Fruit fly (Drosophila melanogaster) whole organism, embryonic: Measurements from ENCODE around the gene CG8149.

Source experiments
- BtbVII ChIP-seq: fragments of 200-800 bp; sonication (Bioruptor generic); optimal IDR thresholded peaks from 3 replicates; lab custom pipeline; 2017; ENCODE audit warnings: missing biosample characterization, mild to moderate bottlenecking, missing genetic modification characterization
- CG10209 ChIP-seq: fragments of 200-800 bp; sonication (Bioruptor generic); optimal IDR thresholded peaks from 3 replicates; lab custom pipeline; 2017; ENCODE audit warnings: missing biosample characterization, mild to moderate bottlenecking, missing genetic modification characterization, missing genetic modification reagents
- CG10543 ChIP-seq: fragments of 200-800 bp; sonication (Bioruptor generic); optimal IDR thresholded peaks from 3 replicates; lab custom pipeline; 2017; ENCODE audit warnings: missing biosample characterization, mild to moderate bottlenecking, missing genetic modification characterization, moderate library complexity
- CG10565 ChIP-seq: fragments of 200-800 bp; sonication (Bioruptor generic); optimal IDR thresholded peaks from 3 replicates; lab custom pipeline; 2016; ENCODE audit warnings: missing biosample characterization, mild to moderate bottlenecking, missing genetic modification characterization
- CG11247 ChIP-seq: fragments of 200-800 bp; sonication (Bioruptor generic); IDR thresholded peaks from 2 replicates; pipeline ENCODE4 v1.3.6; 2022; ENCODE audit warnings: missing biosample characterization, missing genetic modification characterization
- CG11695 ChIP-seq: fragments of 200-800 bp; sonication (Bioruptor generic); IDR thresholded peaks from 3 replicates; pipeline ENCODE4 v1.3.6; 2022; ENCODE audit warnings: missing biosample characterization, missing genetic modification characterization
- CG11723 ChIP-seq: fragments of 200-800 bp; sonication (Bioruptor generic); optimal IDR thresholded peaks from 2 replicates; lab custom pipeline; 2017; ENCODE audit warnings: missing biosample characterization, mild to moderate bottlenecking, missing genetic modification characterization
- CG12236 ChIP-seq: fragments of 200-800 bp; sonication (Bioruptor generic); optimal IDR thresholded peaks from 2 replicates; lab custom pipeline; 2016; ENCODE audit warnings: missing biosample characterization, missing genetic modification characterization
- CG14965 ChIP-seq: fragments of 200-800 bp; sonication (Bioruptor generic); optimal IDR thresholded peaks from 2 replicates; lab custom pipeline; 2016; ENCODE audit warnings: missing biosample characterization, missing genetic modification characterization, borderline replicate concordance
- CG16863 ChIP-seq: fragments of 200-800 bp; sonication (Bioruptor generic); optimal IDR thresholded peaks from 3 replicates; lab custom pipeline; 2016; ENCODE audit warnings: missing biosample characterization, missing genetic modification characterization
- CG17359 ChIP-seq: fragments of 200-800 bp; sonication (Bioruptor generic); optimal IDR thresholded peaks from 3 replicates; lab custom pipeline; 2018; ENCODE audit warnings: missing biosample characterization, mild to moderate bottlenecking, missing genetic modification characterization, moderate library complexity
- CG2129 ChIP-seq: fragments of 200-800 bp; sonication (Bioruptor generic); IDR thresholded peaks from 2 replicates; pipeline ENCODE4 v1.3.6; 2022; ENCODE audit warnings: missing biosample characterization, missing genetic modification characterization; ENCODE audit not compliant: partially characterized antibody
- CG2199 ChIP-seq: fragments of 200-800 bp; sonication (Bioruptor generic); IDR thresholded peaks from 3 replicates; pipeline ENCODE4 v1.3.6; 2022; ENCODE audit warnings: missing biosample characterization, missing genetic modification characterization
- CG2889 ChIP-seq: fragments of 200-800 bp; sonication (Bioruptor generic); IDR thresholded peaks from 3 replicates; pipeline ENCODE4 v1.3.6; 2022; ENCODE audit warnings: missing biosample characterization, missing genetic modification characterization
- CG7745 ChIP-seq: fragments of 200-800 bp; sonication (Bioruptor generic); optimal IDR thresholded peaks from 2 replicates; lab custom pipeline; 2018; ENCODE audit warnings: missing biosample characterization, mild to moderate bottlenecking, missing genetic modification characterization, moderate library complexity
- CG7786 ChIP-seq: fragments of 200-800 bp; sonication (Bioruptor generic); optimal IDR thresholded peaks from 2 replicates; lab custom pipeline; 2016; ENCODE audit warnings: missing biosample characterization, missing genetic modification characterization
- CrebB ChIP-seq: fragments of 200-800 bp; sonication (Bioruptor generic); optimal IDR thresholded peaks from 3 replicates; lab custom pipeline; 2018; ENCODE audit warnings: missing biosample characterization, mild to moderate bottlenecking, missing genetic modification characterization
- Dbx ChIP-seq: fragments of 200-800 bp; sonication (Bioruptor generic); IDR thresholded peaks from 3 replicates; pipeline ENCODE4 v1.3.6; 2022; ENCODE audit warnings: missing biosample characterization, missing genetic modification characterization
- Dip2 ChIP-seq: fragments of 200-800 bp; sonication (Bioruptor generic); IDR thresholded peaks from 2 replicates; pipeline ENCODE4 v1.3.6; 2022; ENCODE audit warnings: missing biosample characterization, missing genetic modification characterization
- Dip3 ChIP-seq: fragments of 200-800 bp; sonication (Bioruptor generic); optimal IDR thresholded peaks from 3 replicates; lab custom pipeline; 2016; ENCODE audit warnings: missing biosample characterization, missing genetic modification characterization
- GATAe ChIP-seq: fragments of 200-800 bp; sonication (Bioruptor generic); conservative IDR thresholded peaks from 2 replicates; pipeline ENCODE4 v1.3.6; 2022; ENCODE audit warnings: missing biosample characterization, missing genetic modification characterization
- Oaz ChIP-seq: fragments of 200-800 bp; sonication (Bioruptor generic); IDR thresholded peaks from 2 replicates; pipeline ENCODE4 v1.3.6; 2022; ENCODE audit warnings: missing biosample characterization, missing genetic modification characterization
- PHDP ChIP-seq: fragments of 200-800 bp; sonication (Bioruptor generic); optimal IDR thresholded peaks from 3 replicates; lab custom pipeline; 2018; ENCODE audit warnings: missing biosample characterization, mild to moderate bottlenecking, missing genetic modification characterization, moderate library complexity
- Trl ChIP-seq, 3 experiments: fragments of >200 bp in 2 of 3; fragments of 200-800 bp in 1 of 3; sonication (Bioruptor generic) in 1 of 3; optimal IDR thresholded peaks; 2 replicates in 1 of 3; 3 replicates in 2 of 3; lab custom pipeline; 2016 to 2017; ENCODE audit warnings: missing biosample characterization in 1 of 3, missing genetic modification characterization in 1 of 3
- Vsx1 ChIP-seq: fragments of 200-800 bp; sonication (Bioruptor generic); optimal IDR thresholded peaks from 2 replicates; lab custom pipeline; 2017; ENCODE audit warnings: missing biosample characterization, mild to moderate bottlenecking, missing genetic modification characterization, missing genetic modification reagents
- ash1 ChIP-seq: fragments of 200-800 bp; sonication (Bioruptor generic); optimal IDR thresholded peaks from 2 replicates; lab custom pipeline; 2018; ENCODE audit warnings: missing biosample characterization, mild to moderate bottlenecking, missing genetic modification characterization
- ato ChIP-seq: fragments of 200-800 bp; sonication (Bioruptor generic); IDR thresholded peaks from 2 replicates; pipeline ENCODE4 v1.3.6; 2022; ENCODE audit warnings: missing biosample characterization, missing genetic modification characterization; ENCODE audit not compliant: partially characterized antibody
- bsh ChIP-seq, 2 experiments: fragments of 200-800 bp; sonication (Bioruptor generic); optimal IDR thresholded peaks; 2 replicates each; lab custom pipeline; 2017 to 2018; ENCODE audit warnings: mild to moderate bottlenecking in 2 of 2, missing biosample characterization in 2 of 2, missing genetic modification characterization in 2 of 2, moderate library complexity in 1 of 2
- dimm ChIP-seq: fragments of 200-800 bp; sonication (Bioruptor generic); IDR thresholded peaks from 2 replicates; pipeline ENCODE4 v1.3.6; 2022; ENCODE audit warnings: missing biosample characterization, missing genetic modification characterization
- ewg ChIP-seq: fragments of 200-800 bp; sonication (Bioruptor generic); optimal IDR thresholded peaks from 3 replicates; lab custom pipeline; 2017; ENCODE audit warnings: mild to moderate bottlenecking, missing biosample characterization, missing genetic modification reagents, missing genetic modification characterization
- fd96Cb ChIP-seq: fragments of 200-800 bp; sonication (Bioruptor generic); optimal IDR thresholded peaks from 2 replicates; lab custom pipeline; 2018; ENCODE audit warnings: missing biosample characterization, mild to moderate bottlenecking, missing genetic modification characterization, moderate library complexity
- ftz-f1 ChIP-seq: fragments of 200-800 bp; sonication (Bioruptor generic); optimal IDR thresholded peaks from 2 replicates; lab custom pipeline; 2016; ENCODE audit warnings: missing biosample characterization, missing genetic modification characterization
- gt ChIP-seq: fragments of 200-800 bp; sonication (Bioruptor generic); IDR thresholded peaks from 2 replicates; pipeline ENCODE4 v1.3.6; 2022; ENCODE audit warnings: missing biosample characterization, missing genetic modification characterization
- hb ChIP-seq: fragments of 200-800 bp; sonication (Bioruptor generic); IDR thresholded peaks from 3 replicates; pipeline ENCODE4 v1.3.6; 2022; ENCODE audit warnings: missing biosample characterization, missing genetic modification characterization; ENCODE audit not compliant: partially characterized antibody
- hbn ChIP-seq: fragments of 200-800 bp; sonication (Bioruptor generic); IDR thresholded peaks from 2 replicates; pipeline ENCODE4 v1.3.6; 2022; ENCODE audit warnings: missing biosample characterization, missing genetic modification characterization; ENCODE audit not compliant: partially characterized antibody
- jumu ChIP-seq: fragments of 200-800 bp; sonication (Bioruptor generic); optimal IDR thresholded peaks from 3 replicates; lab custom pipeline; 2016; ENCODE audit warnings: missing biosample characterization, missing genetic modification characterization
- ken ChIP-seq: fragments of 200-800 bp; sonication (Bioruptor generic); IDR thresholded peaks from 3 replicates; pipeline ENCODE4 v1.3.6; 2022; ENCODE audit warnings: missing biosample characterization, missing genetic modification characterization
- nom ChIP-seq: fragments of 200-800 bp; sonication (Bioruptor generic); optimal IDR thresholded peaks from 2 replicates; lab custom pipeline; 2017; ENCODE audit warnings: missing biosample characterization, missing genetic modification characterization, mild to moderate bottlenecking, moderate library complexity, missing genetic modification reagents
- row ChIP-seq: fragments of 200-800 bp; sonication (Bioruptor generic); IDR thresholded peaks from 3 replicates; pipeline ENCODE4 v1.3.6; 2022; ENCODE audit warnings: missing biosample characterization, missing genetic modification characterization
- sc ChIP-seq, 3 experiments: fragments of >200 bp in 2 of 3; fragments of 200-800 bp in 1 of 3; sonication (Bioruptor generic) in 1 of 3; optimal IDR thresholded peaks; 2 replicates in 2 of 3; 3 replicates in 1 of 3; lab custom pipeline; 2017; ENCODE audit warnings: mild to moderate bottlenecking in 1 of 3, missing biosample characterization in 1 of 3, missing genetic modification characterization in 1 of 3, missing genetic modification reagents in 1 of 3
- schlank ChIP-seq: fragments of 200-800 bp; sonication (Bioruptor generic); optimal IDR thresholded peaks from 2 replicates; lab custom pipeline; 2018; ENCODE audit warnings: missing biosample characterization, mild to moderate bottlenecking, missing genetic modification characterization
- shn ChIP-seq: fragments of 200-800 bp; sonication (Bioruptor generic); optimal IDR thresholded peaks from 3 replicates; lab custom pipeline; 2016; ENCODE audit warnings: missing biosample characterization, missing genetic modification characterization
- slou ChIP-seq: fragments of 200-800 bp; sonication (Bioruptor generic); optimal IDR thresholded peaks from 3 replicates; lab custom pipeline; 2016; ENCODE audit warnings: missing biosample characterization, missing genetic modification characterization
- slp2 ChIP-seq: fragments of 200-800 bp; sonication (Bioruptor generic); optimal IDR thresholded peaks from 2 replicates; lab custom pipeline; 2016; ENCODE audit warnings: missing biosample characterization, missing genetic modification characterization
- sna ChIP-seq: fragments of 200-800 bp; sonication (Bioruptor generic); IDR thresholded peaks from 2 replicates; pipeline ENCODE4 v1.3.6; 2022; ENCODE audit warnings: missing biosample characterization, missing genetic modification characterization; ENCODE audit not compliant: partially characterized antibody
- tll ChIP-seq, 2 experiments: fragments of 200-800 bp in 1 of 2; fragments of >200 bp in 1 of 2; sonication (Bioruptor generic) in 1 of 2; optimal IDR thresholded peaks; 2 replicates each; lab custom pipeline; 2017 to 2019; ENCODE audit warnings: missing biosample characterization in 2 of 2, missing genetic modification characterization in 2 of 2, mild to moderate bottlenecking in 1 of 2, moderate library complexity in 1 of 2
- trem ChIP-seq: fragments of 200-800 bp; optimal IDR thresholded peaks from 3 replicates; lab custom pipeline; 2019; ENCODE audit warnings: missing biosample characterization, mild to moderate bottlenecking, missing genetic modification characterization, moderate library complexity
- vnd ChIP-seq: fragments of 200-800 bp; sonication (Bioruptor generic); IDR thresholded peaks from 3 replicates; pipeline ENCODE4 v1.3.6; 2022; ENCODE audit warnings: missing biosample characterization, missing genetic modification characterization; ENCODE audit not compliant: partially characterized antibody
- zen2 ChIP-seq: fragments of 200-800 bp; sonication (Bioruptor generic); IDR thresholded peaks from 3 replicates; pipeline ENCODE4 v1.3.6; 2022; ENCODE audit warnings: missing biosample characterization, missing genetic modification characterization; ENCODE audit not compliant: partially characterized antibody

Gene CG8149

dm6 chr3R:9502416-9502763 is 2.1 kb upstream of the CG8149 start, which contains the start of gene RhoL (continued):
- TF ChIP-seq CG14965 (GFP tag; lab: Kevin White, UChicago), result no peak
- no peak for TF ChIP-seq CG11247 (GFP tag; lab: Robert Waterston, UW)
- no peak for TF ChIP-seq row (GFP tag; lab: Robert Waterston, UW)
- TF ChIP-seq CG7745 (tag; lab: Kevin White, UChicago), result no peak
- no peak for TF ChIP-seq CG11723 (GFP tag; lab: Kevin White, UChicago)
- TF ChIP-seq Vsx1 (GFP tag; lab: Kevin White, UChicago), result no peak
- no peak for TF ChIP-seq Dip2 (GFP tag; lab: Robert Waterston, UW)
- TF ChIP-seq ato, result no peak
- no peak for TF ChIP-seq CG12236 (GFP tag; lab: Kevin White, UChicago)
- peak; percentile 38; the same call in 1 of the 2 replicates for TF ChIP-seq hbn (GFP tag; lab: Robert Waterston, UW)
- TF ChIP-seq sna (GFP tag; lab: Robert Waterston, UW), result peak; percentile 62
- TF ChIP-seq zen2 (GFP tag; lab: Robert Waterston, UW), result peak; percentile 50; the same call in 2 of the 3 replicates
- no peak for TF ChIP-seq tll (GFP tag; optimal IDR thresholded peaks at IDR 0.05; lab: Kevin White, UChicago)
- peak; percentile 11; the same call in 1 of the 3 replicates for TF ChIP-seq CG2199 (GFP tag; lab: Robert Waterston, UW)
- no peak for TF ChIP-seq slou (GFP tag; lab: Kevin White, UChicago)
- TF ChIP-seq gt (GFP tag; lab: Robert Waterston, UW), result no peak
- TF ChIP-seq BtbVII (GFP tag; lab: Kevin White, UChicago), result no peak
- peak; percentile 64 for TF ChIP-seq CrebB (tag; lab: Kevin White, UChicago)
- TF ChIP-seq CG17359 (tag; lab: Kevin White, UChicago), result no peak
- TF ChIP-seq Oaz (GFP tag; lab: Robert Waterston, UW), result no peak
- peak; percentile 48; the same call in 1 of the 3 replicates for TF ChIP-seq CG11695 (GFP tag; lab: Robert Waterston, UW)
- TF ChIP-seq CG2129 (GFP tag; lab: Robert Waterston, UW), result no peak
- TF ChIP-seq CG10565 (GFP tag; lab: Kevin White, UChicago), result no peak
- TF ChIP-seq Dbx (GFP tag; lab: Robert Waterston, UW), result peak; percentile 39; the same call in 1 of the 3 replicates
- no peak for TF ChIP-seq CG10209
- no peak for TF ChIP-seq shn (GFP tag; lab: Kevin White, UChicago)
- TF ChIP-seq hb (GFP tag; lab: Robert Waterston, UW), result no peak
- TF ChIP-seq trem, result no peak
- TF ChIP-seq bsh (GFP tag; optimal IDR thresholded peaks at IDR 0.05; lab: Kevin White, UChicago), result no peak
- no peak for TF ChIP-seq slp2
- TF ChIP-seq fd96Cb (tag; lab: Kevin White, UChicago), result no peak
- TF ChIP-seq schlank (tag; lab: Kevin White, UChicago), result no peak
- TF ChIP-seq ftz-f1 (GFP tag; lab: Kevin White, UChicago), result peak; percentile 74
- no peak for TF ChIP-seq CG16863 (GFP tag; lab: Kevin White, UChicago)
- no peak for TF ChIP-seq CG7786 (GFP tag; lab: Kevin White, UChicago)
- TF ChIP-seq GATAe (GFP tag; lab: Robert Waterston, UW), result no peak; the same call in 1 of the 2 replicates
- TF ChIP-seq ken (GFP tag; lab: Robert Waterston, UW), result no peak
- TF ChIP-seq nom (GFP tag; lab: Kevin White, UChicago), result peak; percentile 76
- TF ChIP-seq vnd (GFP tag; lab: Robert Waterston, UW), result no peak
- TF ChIP-seq Trl (optimal IDR thresholded peaks at IDR 0.05; lab: Kevin White, UChicago), result peak; percentile 93
- TF ChIP-seq Trl (GFP tag; optimal IDR thresholded peaks at IDR 0.05; lab: Kevin White, UChicago), result peak; percentile 38
- TF ChIP-seq ash1 (GFP tag; lab: Kevin White, UChicago), result peak; percentile 1
- TF ChIP-seq Dip3 (GFP tag; lab: Kevin White, UChicago), result no peak
- peak; percentile 81 for TF ChIP-seq CG10543 (GFP tag; lab: Kevin White, UChicago)
- no peak for TF ChIP-seq dimm
- TF ChIP-seq ewg (GFP tag; lab: Kevin White, UChicago), result no peak
- TF ChIP-seq PHDP (tag; lab: Kevin White, UChicago), result no peak
- TF ChIP-seq CG2889 (GFP tag; lab: Robert Waterston, UW), result no peak
- TF ChIP-seq sc (optimal IDR thresholded peaks at IDR 0.05; lab: Kevin White, UChicago), result no peak
- TF ChIP-seq sc (GFP tag; optimal IDR thresholded peaks at IDR 0.05; lab: Kevin White, UChicago), result no peak
- TF ChIP-seq jumu (GFP tag; lab: Kevin White, UChicago), result no peak
